Worm (Caenorhabditis elegans): Measurements from ENCODE around the gene clec-32.

clec-32 gene

ce11 chrV:16869740-16870139 is 8.1 kb upstream of the clec-32 start, which contains the start of gene clec-33:
TSS of gene clec-33 (minus strand) at chrV:16869840.
- no peak for TF ChIP-seq T23F11.4 (GFP tag; optimal IDR thresholded peaks at IDR 0.05)
- no peak for TF ChIP-seq ceh-2 (tag; optimal IDR thresholded peaks at IDR 0.05)
- TF ChIP-seq ceh-22 (tag; optimal IDR thresholded peaks at IDR 0.05), result no peak
- no peak for TF ChIP-seq unc-55 (GFP tag; optimal IDR thresholded peaks at IDR 0.05)
- TF ChIP-seq pros-1 (tag; optimal IDR thresholded peaks at IDR 0.05), result no peak
- TF ChIP-seq elt-2 (tag; optimal IDR thresholded peaks at IDR 0.05), result no peak
- no peak for TF ChIP-seq pag-3 (tag; optimal IDR thresholded peaks at IDR 0.05; ENCODE audit: borderline replicate concordance)
- TF ChIP-seq nhr-232 (tag; optimal IDR thresholded peaks at IDR 0.05), result no peak
- TF ChIP-seq tbx-2 (tag; optimal IDR thresholded peaks at IDR 0.05), result no peak
- no peak for TF ChIP-seq dve-1 (tag; optimal IDR thresholded peaks at IDR 0.05)
- TF ChIP-seq ets-4 (tag; optimal IDR thresholded peaks at IDR 0.05), result no peak
- TF ChIP-seq ceh-45 (GFP tag; IDR thresholded peaks at IDR 0.05), result no peak
- no peak for TF ChIP-seq pha-4 (tag; optimal IDR thresholded peaks at IDR 0.05)
- TF ChIP-seq tbx-7 (tag; optimal IDR thresholded peaks at IDR 0.05), result no peak
- TF ChIP-seq nhr-11 (tag; optimal IDR thresholded peaks at IDR 0.05), result no peak
- no peak for TF ChIP-seq ztf-16 (tag; optimal IDR thresholded peaks at IDR 0.05)
- no peak for TF ChIP-seq hlh-15 (tag; optimal IDR thresholded peaks at IDR 0.05)

- TF ChIP-seq ceh-30 (tag; optimal IDR thresholded peaks at IDR 0.05) (no peak), hlh-8 (tag; optimal IDR thresholded peaks at IDR 0.05) (no peak), dve-1 (tag; optimal IDR thresholded peaks at IDR 0.05) (no peak), unc-55 (GFP tag; optimal IDR thresholded peaks at IDR 0.05) (no peak)
These were observed 3.8 kb upstream of the clec-32 start, which contains the start of gene clec-28 for ce11 chrV:16865404-16865803. TSS of gene clec-28 (plus strand) at chrV:16865704.

ce11 chrV:16857977-16858479 is 3.6 kb downstream of the clec-32 start, which contains the start of the genes clec-31 and clec-22:
TSS of gene clec-31 (minus strand) at chrV:16858077.
TSS of gene clec-22 (plus strand) at chrV:16858429.
- no peak for TF ChIP-seq hlh-6 (tag; optimal IDR thresholded peaks at IDR 0.05)
- no peak for TF ChIP-seq nhr-11 (tag; optimal IDR thresholded peaks at IDR 0.05)
- TF ChIP-seq elt-2 (tag; optimal IDR thresholded peaks at IDR 0.05), result no peak
- TF ChIP-seq ceh-48 (tag; optimal IDR thresholded peaks at IDR 0.05), result no peak
- TF ChIP-seq fkh-6 (tag; optimal IDR thresholded peaks at IDR 0.05), result no peak
- no peak for TF ChIP-seq fkh-10 (GFP tag; optimal IDR thresholded peaks at IDR 0.05)
- no peak for TF ChIP-seq hlh-15 (tag; optimal IDR thresholded peaks at IDR 0.05)
- TF ChIP-seq ceh-6 (GFP tag; optimal IDR thresholded peaks at IDR 0.05), result no peak
- TF ChIP-seq mec-3 (tag; optimal IDR thresholded peaks at IDR 0.05; ENCODE audit: borderline replicate concordance), result no peak
- TF ChIP-seq dve-1 (tag; optimal IDR thresholded peaks at IDR 0.05), result no peak
- TF ChIP-seq pha-4 (tag; optimal IDR thresholded peaks at IDR 0.05), result no peak

ce11 chrV:16853956-16854683 is 7.5 kb downstream of the clec-32 start, which contains the start of the genes clec-35 and clec-27:
TSS of gene clec-35 (minus strand) at chrV:16854056.
TSS of gene clec-27 (plus strand) at chrV:16854633.
- no peak for TF ChIP-seq tbx-7 (tag; optimal IDR thresholded peaks at IDR 0.05)
- TF ChIP-seq T23F11.4 (GFP tag; optimal IDR thresholded peaks at IDR 0.05), result no peak
- TF ChIP-seq ceh-9 (tag; optimal IDR thresholded peaks at IDR 0.05), result no peak
- no peak for TF ChIP-seq ztf-16 (tag; optimal IDR thresholded peaks at IDR 0.05)
- TF ChIP-seq unc-3 (GFP tag; conservative IDR thresholded peaks at IDR 0.05), result no peak
- TF ChIP-seq unc-3 (tag; optimal IDR thresholded peaks at IDR 0.05), result no peak
- TF ChIP-seq pqm-1 (tag; optimal IDR thresholded peaks at IDR 0.05), result no peak

ce11 chrV:16852002-16852401 is 9.6 kb downstream of the clec-32 start, which contains the start of gene clec-37:
TSS of gene clec-37 (minus strand) at chrV:16852102.
- TF ChIP-seq ceh-2 (tag; optimal IDR thresholded peaks at IDR 0.05) (no peak), hlh-8 (tag; optimal IDR thresholded peaks at IDR 0.05) (no peak), hlh-30 (tag; optimal IDR thresholded peaks at IDR 0.05; ENCODE audit: insufficient read depth) (no peak), C08G9.2 (tag; optimal IDR thresholded peaks at IDR 0.05) (no peak), mec-3 (tag; optimal IDR thresholded peaks at IDR 0.05; ENCODE audit: borderline replicate concordance) (no peak)

All from whole organism, late embryonic.